Worm (Caenorhabditis elegans): ENCODE data around the gene B0250.5.
A peak's percentile ranks its signal among the peaks of the same experiment; 100 is the strongest.

Gene B0250.5

DNA sequence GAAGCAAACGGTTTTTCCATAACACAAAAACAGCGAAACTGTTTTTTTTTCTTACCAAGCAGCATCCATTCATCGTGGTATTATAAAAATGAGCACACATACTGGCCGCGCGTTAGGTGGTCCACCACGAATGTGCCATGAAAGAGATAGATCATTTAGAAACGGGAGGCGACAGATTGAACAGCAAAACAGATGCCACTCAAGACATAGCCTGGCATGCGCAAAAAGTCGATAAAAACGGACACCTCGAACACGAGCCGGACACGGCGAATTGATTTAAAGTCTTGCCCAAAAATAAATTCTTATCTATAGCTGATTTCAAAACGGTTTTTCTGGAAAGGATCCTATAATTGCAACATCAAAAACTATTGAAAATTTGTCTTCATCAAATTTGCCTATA is 36.6 kb upstream of the B0250.5 start:
- TF ChIP-seq tbx-2 (tag; optimal IDR thresholded peaks at IDR 0.05) (peak; percentile 22), ceh-31 (tag; optimal IDR thresholded peaks at IDR 0.05) (peak; percentile 10), ceh-48 (tag; optimal IDR thresholded peaks at IDR 0.05) (peak; percentile 83), unc-55 (GFP tag; optimal IDR thresholded peaks at IDR 0.05) (peak; percentile 7), hlh-30 (tag; optimal IDR thresholded peaks at IDR 0.05; ENCODE audit: insufficient read depth) (peak; percentile 35), npax-4 (tag; optimal IDR thresholded peaks at IDR 0.05) (no peak), sox-2 (GFP tag; IDR thresholded peaks at IDR 0.05) (no peak), nfya-1 (tag; optimal IDR thresholded peaks at IDR 0.05) (peak; percentile 17)

DNA sequence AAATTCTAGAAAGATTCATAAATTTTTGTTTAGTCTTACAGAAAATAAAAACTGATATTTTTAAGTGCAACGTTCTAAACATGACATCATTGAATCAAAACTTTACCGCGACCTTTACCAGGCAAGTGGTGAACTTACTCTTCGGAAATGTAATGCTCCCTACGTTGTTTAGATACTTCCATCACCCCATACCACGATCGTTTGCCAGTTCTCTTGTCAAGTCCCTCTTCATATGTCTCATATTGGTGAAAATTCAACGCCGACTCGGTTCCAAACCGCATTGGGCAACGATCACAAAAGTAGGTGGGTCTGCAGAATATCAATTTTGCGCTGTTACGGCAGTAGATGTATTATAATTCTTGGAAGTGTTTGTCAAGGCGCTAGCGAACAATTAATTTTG is 32.9 kb upstream of the B0250.5 start, which contains the start of gene B0250.18:
TSS of gene B0250.18 (minus strand) at position 101 of the 400 bp plus-strand sequence.
- TF ChIP-seq dve-1 (tag; optimal IDR thresholded peaks at IDR 0.05) (no peak), ceh-31 (tag; optimal IDR thresholded peaks at IDR 0.05) (no peak), pqm-1 (tag; optimal IDR thresholded peaks at IDR 0.05) (no peak), hlh-8 (tag; optimal IDR thresholded peaks at IDR 0.05) (no peak), pag-3 (tag; optimal IDR thresholded peaks at IDR 0.05; ENCODE audit: borderline replicate concordance) (no peak), hlh-13 (GFP tag; optimal IDR thresholded peaks at IDR 0.05) (no peak), nhr-232 (tag; optimal IDR thresholded peaks at IDR 0.05) (no peak), ceh-18 (tag; optimal IDR thresholded peaks at IDR 0.05) (no peak), unc-86 (tag; optimal IDR thresholded peaks at IDR 0.05) (no peak), K02D7.2 (tag; optimal IDR thresholded peaks at IDR 0.05) (no peak), ceh-9 (tag; optimal IDR thresholded peaks at IDR 0.05) (no peak), F13H6.1 (tag; optimal IDR thresholded peaks at IDR 0.05) (no peak), pha-2 (tag; optimal IDR thresholded peaks at IDR 0.05) (no peak), pat-9 (tag; optimal IDR thresholded peaks at IDR 0.05) (no peak), ceh-2 (tag; optimal IDR thresholded peaks at IDR 0.05) (no peak), ama-1 (optimal IDR thresholded peaks at IDR 0.05) (no peak), unc-55 (GFP tag; optimal IDR thresholded peaks at IDR 0.05) (no peak), lim-6 (tag; optimal IDR thresholded peaks at IDR 0.05) (no peak)

ce11 chrV:20464778-20465177 is 28.9 kb upstream of the B0250.5 start:
- no peak for TF ChIP-seq ahr-1 (tag; optimal IDR thresholded peaks at IDR 0.05)
- TF ChIP-seq lim-6 (tag; optimal IDR thresholded peaks at IDR 0.05), result no peak
- TF ChIP-seq ceh-19 (GFP tag; optimal IDR thresholded peaks at IDR 0.05), result no peak
- TF ChIP-seq C08G9.2 (tag; optimal IDR thresholded peaks at IDR 0.05), result no peak
- TF ChIP-seq ceh-31 (tag; optimal IDR thresholded peaks at IDR 0.05), result peak; percentile 49
- peak; percentile 40 for TF ChIP-seq hlh-30 (tag; optimal IDR thresholded peaks at IDR 0.05; ENCODE audit: insufficient read depth)
- peak; percentile 2 for TF ChIP-seq unc-42 (tag; optimal IDR thresholded peaks at IDR 0.05)
- TF ChIP-seq nfya-1 (tag; optimal IDR thresholded peaks at IDR 0.05), result peak; percentile 12
- peak; percentile 41 for TF ChIP-seq unc-55 (GFP tag; optimal IDR thresholded peaks at IDR 0.05)
- TF ChIP-seq hlh-15 (tag; optimal IDR thresholded peaks at IDR 0.05), result no peak
- TF ChIP-seq ceh-30 (tag; optimal IDR thresholded peaks at IDR 0.05), result no peak
- peak; percentile 80 for TF ChIP-seq ceh-48 (tag; optimal IDR thresholded peaks at IDR 0.05)
- TF ChIP-seq pros-1 (tag; optimal IDR thresholded peaks at IDR 0.05), result no peak

DNA sequence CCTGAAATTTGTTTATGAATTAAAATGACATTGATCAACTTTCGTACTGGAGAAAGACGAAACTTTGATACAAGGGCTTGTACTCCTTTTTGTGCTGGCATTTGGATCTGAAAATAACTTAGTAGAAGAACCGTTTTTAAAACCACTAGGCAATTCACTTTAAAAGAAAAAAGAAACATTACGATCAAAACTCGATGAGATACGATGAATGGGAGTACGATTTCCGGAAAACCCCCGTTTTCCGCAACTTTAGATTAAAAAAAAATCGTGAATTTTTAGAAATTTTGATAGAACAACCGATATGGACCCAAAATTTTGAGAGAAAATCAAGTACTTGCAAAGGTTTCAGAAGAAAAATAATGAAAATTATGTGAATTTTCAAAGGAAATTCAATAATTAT is 23.3 kb upstream of the B0250.5 start, which contains the start of gene B0250.8:
TSS of gene B0250.8 (minus strand) at position 101 of the 400 bp plus-strand sequence.
- TF ChIP-seq T23F11.4 (GFP tag; optimal IDR thresholded peaks at IDR 0.05) (no peak), dmd-4 (tag; optimal IDR thresholded peaks at IDR 0.05; ENCODE audit: borderline replicate concordance) (no peak), mec-3 (tag; optimal IDR thresholded peaks at IDR 0.05; ENCODE audit: borderline replicate concordance) (no peak), ceh-9 (tag; optimal IDR thresholded peaks at IDR 0.05) (no peak), madf-2 (tag; optimal IDR thresholded peaks at IDR 0.05) (no peak), hlh-13 (GFP tag; optimal IDR thresholded peaks at IDR 0.05) (no peak), lim-6 (tag; optimal IDR thresholded peaks at IDR 0.05) (no peak), syd-9 (tag; optimal IDR thresholded peaks at IDR 0.05) (no peak), ceh-22 (tag; optimal IDR thresholded peaks at IDR 0.05) (no peak), pag-3 (tag; optimal IDR thresholded peaks at IDR 0.05; ENCODE audit: borderline replicate concordance) (no peak), K09A11.1 (tag; optimal IDR thresholded peaks at IDR 0.05; ENCODE audit: insufficient read depth) (no peak), hlh-6 (tag; optimal IDR thresholded peaks at IDR 0.05) (no peak), ceh-31 (tag; optimal IDR thresholded peaks at IDR 0.05) (no peak), unc-3 (GFP tag; conservative IDR thresholded peaks at IDR 0.05) (no peak), unc-3 (tag; optimal IDR thresholded peaks at IDR 0.05) (no peak), nhr-232 (tag; optimal IDR thresholded peaks at IDR 0.05) (no peak), ceh-24 (tag; optimal IDR thresholded peaks at IDR 0.05) (no peak), fkh-6 (tag; optimal IDR thresholded peaks at IDR 0.05) (no peak), pros-1 (tag; optimal IDR thresholded peaks at IDR 0.05) (no peak), hlh-8 (tag; optimal IDR thresholded peaks at IDR 0.05) (no peak), Y22D7AL.16 (tag; optimal IDR thresholded peaks at IDR 0.05) (no peak)

Data from whole organism, late embryonic.